Fruit fly (Drosophila melanogaster) whole organism, embryonic: ENCODE results near the gene eIF4E5.

Experiments
- Abd-B ChIP-seq: fragments of 200-800 bp; sonication (Bioruptor generic); optimal IDR thresholded peaks from 2 replicates; lab custom pipeline; 2018; ENCODE audit warnings: missing biosample characterization, mild to moderate bottlenecking, missing genetic modification characterization, moderate library complexity
- Bdp1 ChIP-seq: fragments of 200-800 bp; sonication (Bioruptor generic); optimal IDR thresholded peaks from 3 replicates; lab custom pipeline; 2016; ENCODE audit warnings: missing biosample characterization, missing genetic modification characterization
- CG1024 ChIP-seq: fragments of 200-800 bp; sonication (Bioruptor generic); IDR thresholded peaks from 2 replicates; pipeline ENCODE4 v1.3.6; 2022; ENCODE audit warnings: missing biosample characterization, missing genetic modification characterization
- CG10267 ChIP-seq: fragments of 200-800 bp; sonication (Bioruptor generic); optimal IDR thresholded peaks from 2 replicates; lab custom pipeline; 2018; ENCODE audit warnings: missing biosample characterization, mild to moderate bottlenecking, missing genetic modification characterization, moderate library complexity
- CG14441 ChIP-seq: fragments of 200-800 bp; sonication (Bioruptor generic); IDR thresholded peaks from 2 replicates; pipeline ENCODE4 v1.3.6; 2022; ENCODE audit warnings: missing biosample characterization, missing genetic modification characterization
- CG15601 ChIP-seq: fragments of 200-800 bp; sonication (Bioruptor generic); optimal IDR thresholded peaks from 3 replicates; lab custom pipeline; 2019; ENCODE audit warnings: missing biosample characterization, mild to moderate bottlenecking, missing genetic modification characterization, moderate library complexity
- CG17802 ChIP-seq: fragments of 200-800 bp; sonication (Bioruptor generic); optimal IDR thresholded peaks from 2 replicates; lab custom pipeline; 2018; ENCODE audit warnings: missing biosample characterization, mild to moderate bottlenecking, missing genetic modification characterization, moderate library complexity
- CG17912 ChIP-seq: fragments of 200-800 bp; sonication (Bioruptor generic); optimal IDR thresholded peaks from 2 replicates; lab custom pipeline; 2018; ENCODE audit warnings: missing biosample characterization, mild to moderate bottlenecking, missing genetic modification characterization
- CG18011 ChIP-seq: fragments of 200-800 bp; sonication (Bioruptor generic); optimal IDR thresholded peaks from 2 replicates; lab custom pipeline; 2017; ENCODE audit warnings: missing biosample characterization, missing genetic modification characterization, mild to moderate bottlenecking, moderate library complexity, missing genotype
- CG18476 ChIP-seq: fragments of 200-800 bp; sonication (Bioruptor generic); optimal IDR thresholded peaks from 2 replicates; lab custom pipeline; 2016; ENCODE audit warnings: missing biosample characterization, mild to moderate bottlenecking, missing genetic modification characterization
- CG18599 ChIP-seq: fragments of 200-800 bp; sonication (Bioruptor generic); optimal IDR thresholded peaks from 3 replicates; lab custom pipeline; 2017; ENCODE audit warnings: missing biosample characterization, missing genetic modification characterization, mild to moderate bottlenecking, moderate library complexity, missing genetic modification reagents
- CG31365 ChIP-seq: fragments of 200-800 bp; sonication (Bioruptor generic); optimal IDR thresholded peaks from 2 replicates; lab custom pipeline; 2018; ENCODE audit warnings: missing biosample characterization, mild to moderate bottlenecking, missing genetic modification characterization
- CG32772 ChIP-seq: fragments of 200-800 bp; sonication (Bioruptor generic); IDR thresholded peaks from 2 replicates; pipeline ENCODE4 v1.3.6; 2022; ENCODE audit warnings: missing biosample characterization, missing genetic modification characterization
- CG34224 ChIP-seq: fragments of 200-800 bp; sonication (Bioruptor generic); IDR thresholded peaks from 3 replicates; pipeline ENCODE4 v1.3.6; 2022; ENCODE audit warnings: missing biosample characterization, missing genetic modification characterization; ENCODE audit not compliant: partially characterized antibody
- CG3847 ChIP-seq: fragments of 200-800 bp; sonication (Bioruptor generic); IDR thresholded peaks from 2 replicates; pipeline ENCODE4 v1.3.6; 2022; ENCODE audit warnings: missing biosample characterization, missing genetic modification characterization
- CG6854 ChIP-seq: fragments of 200-800 bp; sonication (Bioruptor generic); optimal IDR thresholded peaks from 3 replicates; lab custom pipeline; 2017; ENCODE audit warnings: missing biosample characterization, mild to moderate bottlenecking, missing genetic modification characterization
- CG7271 ChIP-seq: fragments of 200-800 bp; sonication (Bioruptor generic); optimal IDR thresholded peaks from 2 replicates; lab custom pipeline; 2018; ENCODE audit warnings: missing biosample characterization, mild to moderate bottlenecking, missing genetic modification characterization, moderate library complexity
- CG7987 ChIP-seq: fragments of 200-800 bp; sonication (Bioruptor generic); optimal IDR thresholded peaks from 2 replicates; lab custom pipeline; 2018; ENCODE audit warnings: missing biosample characterization, mild to moderate bottlenecking, missing genetic modification characterization, moderate library complexity
- CG8478 ChIP-seq: fragments of >200 bp; optimal IDR thresholded peaks from 2 replicates; lab custom pipeline; 2018
- CHES-1-like ChIP-seq: fragments of 200-800 bp; sonication (Bioruptor generic); optimal IDR thresholded peaks from 2 replicates; lab custom pipeline; 2016; ENCODE audit warnings: missing biosample characterization, missing genetic modification characterization
- Dip3 ChIP-seq: fragments of 200-800 bp; sonication (Bioruptor generic); optimal IDR thresholded peaks from 3 replicates; lab custom pipeline; 2016; ENCODE audit warnings: missing biosample characterization, missing genetic modification characterization
- E2f2 ChIP-seq: fragments of 200-800 bp; sonication (Bioruptor generic); IDR thresholded peaks from 2 replicates; pipeline ENCODE4 v1.3.6; 2022; ENCODE audit warnings: missing biosample characterization, missing genetic modification characterization
- Gsc ChIP-seq: fragments of 200-800 bp; sonication (Bioruptor generic); IDR thresholded peaks from 2 replicates; pipeline ENCODE4 v1.3.6; 2022; ENCODE audit warnings: missing biosample characterization, missing genetic modification characterization
- Hr78 ChIP-seq, 2 experiments: fragments of 200-800 bp in 1 of 2; fragments of >200 bp in 1 of 2; sonication (Bioruptor generic) in 1 of 2; optimal IDR thresholded peaks; 2 replicates each; lab custom pipeline; 2017 to 2019; ENCODE audit warnings: missing biosample characterization in 2 of 2, missing genetic modification characterization in 2 of 2, mild to moderate bottlenecking in 1 of 2, moderate library complexity in 1 of 2
- MESR4 ChIP-seq: fragments of 200-800 bp; sonication (Bioruptor generic); optimal IDR thresholded peaks from 2 replicates; lab custom pipeline; 2018; ENCODE audit warnings: missing biosample characterization, mild to moderate bottlenecking, missing genetic modification characterization, moderate library complexity
- NC2α ChIP-seq: fragments of 200-800 bp; sonication (Bioruptor generic); optimal IDR thresholded peaks from 2 replicates; lab custom pipeline; 2016; ENCODE audit warnings: missing biosample characterization, missing genetic modification characterization
- Xbp1 ChIP-seq: fragments of 200-800 bp; sonication (Bioruptor generic); optimal IDR thresholded peaks from 3 replicates; lab custom pipeline; 2016; ENCODE audit warnings: missing biosample characterization, mild to moderate bottlenecking, missing genetic modification characterization
- Xrp1 ChIP-seq: fragments of 200-800 bp; sonication (Bioruptor generic); IDR thresholded peaks from 2 replicates; pipeline ENCODE4 v1.3.6; 2022; ENCODE audit warnings: missing biosample characterization, missing genetic modification characterization
- ab ChIP-seq: fragments of 200-800 bp; sonication (Bioruptor generic); optimal IDR thresholded peaks from 2 replicates; lab custom pipeline; 2016; ENCODE audit warnings: missing biosample characterization, missing genetic modification characterization
- bab2 ChIP-seq: fragments of 200-800 bp; sonication (Bioruptor generic); optimal IDR thresholded peaks from 2 replicates; lab custom pipeline; 2016; ENCODE audit warnings: missing biosample characterization, missing genetic modification characterization
- cwo ChIP-seq: fragments of 200-800 bp; sonication (Bioruptor generic); optimal IDR thresholded peaks from 3 replicates; lab custom pipeline; 2017; ENCODE audit warnings: missing biosample characterization, missing genetic modification characterization, mild to moderate bottlenecking, moderate library complexity, missing genetic modification reagents
- dmrt11E ChIP-seq: fragments of 200-800 bp; sonication (Bioruptor generic); optimal IDR thresholded peaks from 3 replicates; lab custom pipeline; 2018; ENCODE audit warnings: missing biosample characterization, mild to moderate bottlenecking, missing genetic modification characterization, moderate library complexity
- dmrt99B ChIP-seq: fragments of 200-800 bp; sonication (Bioruptor generic); optimal IDR thresholded peaks from 2 replicates; lab custom pipeline; 2018; ENCODE audit warnings: missing biosample characterization, mild to moderate bottlenecking, missing genetic modification characterization, moderate library complexity
- ems ChIP-seq: fragments of 200-800 bp; sonication (Bioruptor generic); optimal IDR thresholded peaks from 3 replicates; lab custom pipeline; 2016; ENCODE audit warnings: missing biosample characterization, missing genetic modification characterization
- exex ChIP-seq: fragments of 200-800 bp; sonication (Bioruptor generic); optimal IDR thresholded peaks from 4 replicates; lab custom pipeline; 2018; ENCODE audit warnings: missing biosample characterization, mild to moderate bottlenecking, missing genetic modification characterization, moderate library complexity
- grau ChIP-seq: fragments of 200-800 bp; optimal IDR thresholded peaks from 3 replicates; lab custom pipeline; 2019; ENCODE audit warnings: missing biosample characterization, mild to moderate bottlenecking, missing genetic modification characterization, moderate library complexity
- gsb-n ChIP-seq: fragments of 200-800 bp; sonication (Bioruptor generic); optimal IDR thresholded peaks from 3 replicates; lab custom pipeline; 2018; ENCODE audit warnings: missing biosample characterization, mild to moderate bottlenecking, missing genetic modification characterization
- jumu ChIP-seq: fragments of 200-800 bp; sonication (Bioruptor generic); optimal IDR thresholded peaks from 3 replicates; lab custom pipeline; 2016; ENCODE audit warnings: missing biosample characterization, missing genetic modification characterization
- kah ChIP-seq: fragments of 200-800 bp; sonication (Bioruptor generic); optimal IDR thresholded peaks from 2 replicates; lab custom pipeline; 2018; ENCODE audit warnings: missing biosample characterization, mild to moderate bottlenecking, missing genetic modification characterization
- mld ChIP-seq: fragments of 200-800 bp; sonication (Bioruptor generic); IDR thresholded peaks from 3 replicates; pipeline ENCODE4 v1.3.6; 2022; ENCODE audit warnings: missing biosample characterization, missing genetic modification characterization; ENCODE audit not compliant: partially characterized antibody
- nom ChIP-seq: fragments of 200-800 bp; sonication (Bioruptor generic); optimal IDR thresholded peaks from 2 replicates; lab custom pipeline; 2017; ENCODE audit warnings: missing biosample characterization, missing genetic modification characterization, mild to moderate bottlenecking, moderate library complexity, missing genetic modification reagents
- odd ChIP-seq: fragments of 200-800 bp; sonication (Bioruptor generic); optimal IDR thresholded peaks from 2 replicates; lab custom pipeline; 2017; ENCODE audit warnings: missing biosample characterization, mild to moderate bottlenecking, missing genetic modification characterization
- pfk ChIP-seq: fragments of 200-800 bp; sonication (Bioruptor generic); optimal IDR thresholded peaks from 2 replicates; lab custom pipeline; 2018; ENCODE audit warnings: missing biosample characterization, mild to moderate bottlenecking, missing genetic modification characterization, moderate library complexity
- pho ChIP-seq: fragments of 200-800 bp; sonication (Bioruptor generic); optimal IDR thresholded peaks from 2 replicates; lab custom pipeline; 2016; ENCODE audit warnings: missing biosample characterization, missing genetic modification characterization
- phol ChIP-seq: fragments of 200-800 bp; sonication (Bioruptor generic); optimal IDR thresholded peaks from 3 replicates; lab custom pipeline; 2018; ENCODE audit warnings: missing biosample characterization, mild to moderate bottlenecking, missing genetic modification characterization, moderate library complexity
- pita ChIP-seq: fragments of 200-800 bp; sonication (Bioruptor generic); optimal IDR thresholded peaks from 2 replicates; lab custom pipeline; 2017; ENCODE audit warnings: missing biosample characterization, mild to moderate bottlenecking, missing genetic modification characterization
- ranshi ChIP-seq: fragments of 200-800 bp; sonication (Bioruptor generic); IDR thresholded peaks from 2 replicates; pipeline ENCODE4 v1.3.6; 2022; ENCODE audit warnings: missing biosample characterization, missing genetic modification characterization
- schlank ChIP-seq: fragments of 200-800 bp; sonication (Bioruptor generic); optimal IDR thresholded peaks from 2 replicates; lab custom pipeline; 2018; ENCODE audit warnings: missing biosample characterization, mild to moderate bottlenecking, missing genetic modification characterization
- shn ChIP-seq: fragments of 200-800 bp; sonication (Bioruptor generic); optimal IDR thresholded peaks from 3 replicates; lab custom pipeline; 2016; ENCODE audit warnings: missing biosample characterization, missing genetic modification characterization
- tna ChIP-seq: fragments of 200-800 bp; sonication (Bioruptor generic); IDR thresholded peaks from 2 replicates; pipeline ENCODE4 v1.3.6; 2022; ENCODE audit warnings: missing biosample characterization, missing genetic modification characterization; ENCODE audit not compliant: partially characterized antibody
- toy ChIP-seq: fragments of 200-800 bp; sonication (Bioruptor generic); IDR thresholded peaks from 2 replicates; pipeline ENCODE4 v1.3.6; 2022; ENCODE audit warnings: missing biosample characterization, missing genetic modification characterization

The eIF4E5 gene

dm6 chr3L:7861807-7862206, 32.9 kb upstream of the eIF4E5 start (continued):
- TF ChIP-seq Gsc (GFP tag; lab: Robert Waterston, UW) (no peak), CHES-1-like (GFP tag; lab: Kevin White, UChicago) (no peak), CG15601 (tag; lab: Kevin White, UChicago) (peak; percentile 7), pita (no peak), CG18599 (GFP tag; lab: Kevin White, UChicago) (peak; percentile 23), jumu (GFP tag; lab: Kevin White, UChicago) (no peak), tna (GFP tag; lab: Robert Waterston, UW) (no peak), Abd-B (GFP tag; lab: Kevin White, UChicago) (peak; percentile 9), Xrp1 (GFP tag; lab: Robert Waterston, UW) (peak; percentile 33; the same call in 1 of the 2 replicates), ab (GFP tag; lab: Kevin White, UChicago) (no peak), mld (GFP tag; lab: Robert Waterston, UW) (no peak), dmrt99B (tag; lab: Kevin White, UChicago) (peak; percentile 53), CG10267 (tag; lab: Kevin White, UChicago) (peak; percentile 61), CG14441 (GFP tag; lab: Robert Waterston, UW) (no peak), schlank (tag; lab: Kevin White, UChicago) (no peak), ranshi (GFP tag; lab: Robert Waterston, UW) (0 out of 2 replicates have a peak, but pooled peaks have one; percentile 10), E2f2 (no peak), CG18476 (GFP tag; lab: Kevin White, UChicago) (peak; percentile 1), Hr78 (GFP tag; optimal IDR thresholded peaks at IDR 0.05; lab: Kevin White, UChicago) (no peak), CG8478 (lab: Kevin White, UChicago) (no peak), CG7271 (tag; lab: Kevin White, UChicago) (no peak), phol (tag; lab: Kevin White, UChicago) (peak; percentile 52), CG34224 (GFP tag; lab: Robert Waterston, UW) (no peak), dmrt11E (tag; lab: Kevin White, UChicago) (peak; percentile 79), CG32772 (GFP tag; lab: Robert Waterston, UW) (no peak), ems (GFP tag; lab: Kevin White, UChicago) (no peak), nom (GFP tag; lab: Kevin White, UChicago) (no peak), gsb-n (peak; percentile 69), Xbp1 (GFP tag; lab: Kevin White, UChicago) (peak; percentile 0), cwo (GFP tag; lab: Kevin White, UChicago) (no peak), CG18011 (GFP tag; lab: Kevin White, UChicago) (no peak), MESR4 (no peak), NC2α (GFP tag; lab: Kevin White, UChicago) (no peak), Bdp1 (no peak), Dip3 (GFP tag; lab: Kevin White, UChicago) (no peak), shn (GFP tag; lab: Kevin White, UChicago) (no peak), toy (GFP tag; lab: Robert Waterston, UW) (no peak), CG31365 (tag; lab: Kevin White, UChicago) (no peak), CG17802 (tag; lab: Kevin White, UChicago) (no peak), grau (tag; lab: Kevin White, UChicago) (peak; percentile 64), pho (GFP tag; lab: Kevin White, UChicago) (no peak), pfk (GFP tag; lab: Kevin White, UChicago) (no peak), bab2 (GFP tag; lab: Kevin White, UChicago) (no peak), CG3847 (GFP tag; lab: Robert Waterston, UW) (no peak), CG1024 (GFP tag; lab: Robert Waterston, UW) (no peak), kah (GFP tag; lab: Kevin White, UChicago) (no peak), exex (tag; lab: Kevin White, UChicago) (no peak), CG17912 (GFP tag; lab: Kevin White, UChicago) (no peak), odd (no peak), CG7987 (GFP tag; lab: Kevin White, UChicago) (no peak), CG6854 (GFP tag; lab: Kevin White, UChicago) (no peak)
